Worm (Caenorhabditis elegans) whole organism, midembryonic: ENCODE data around the gene Y38H6C.8.

ENCODE experiments used
- flt-1 ChIP-seq: fragments of 200-800 bp; sonication (Bioruptor generic); IDR thresholded peaks from 2 replicates; pipeline ENCODE4 v1.3.6; 2022; ENCODE audit warnings: missing genetic modification characterization, missing compliant biosample characterization
- med-1 ChIP-seq: sonication (generic microtip); optimal IDR thresholded peaks from 2 replicates; lab custom pipeline; 2017; ENCODE audit warnings: missing genetic modification characterization, mild to moderate bottlenecking, missing compliant biosample characterization, antibody characterized with exemption, missing genetic modification reagents; ENCODE audit not compliant: insufficient read depth
- ref-1 ChIP-seq: fragments of 200-800 bp; sonication (Bioruptor generic); conservative IDR thresholded peaks from 2 replicates; pipeline ENCODE4 v1.3.6; 2022; ENCODE audit warnings: missing genetic modification reagents, missing genetic modification characterization, missing compliant biosample characterization
- tab-1 ChIP-seq: fragments of 200-800 bp; sonication (Bioruptor generic); IDR thresholded peaks from 2 replicates; pipeline ENCODE4 v1.3.6; 2022; ENCODE audit warnings: missing genetic modification characterization, missing compliant biosample characterization
- ztf-23 ChIP-seq: fragments of 200-800 bp; sonication (Bioruptor generic); IDR thresholded peaks from 2 replicates; pipeline ENCODE4 v1.3.6; 2022; ENCODE audit warnings: missing genetic modification reagents, missing genetic modification characterization, missing compliant biosample characterization
- ztf-29 ChIP-seq: fragments of 200-800 bp; sonication (Bioruptor generic); IDR thresholded peaks from 2 replicates; pipeline ENCODE4 v1.3.6; 2022; ENCODE audit warnings: missing genetic modification reagents, missing genetic modification characterization, missing compliant biosample characterization

- no peak for TF ChIP-seq med-1 (GFP tag; lab: Kevin White, UChicago)
- no peak for TF ChIP-seq flt-1 (GFP tag; lab: Robert Waterston, UW)
- TF ChIP-seq ztf-23 (GFP tag; lab: Robert Waterston, UW): no peak
- no peak for TF ChIP-seq ref-1 (GFP tag; lab: Robert Waterston, UW)
- TF ChIP-seq tab-1 (GFP tag; lab: Robert Waterston, UW): no peak
- no peak for TF ChIP-seq ztf-29 (GFP tag; lab: Robert Waterston, UW)
These were observed 14.1 kb upstream of the Y38H6C.8 start for ce11 chrV:20499642-20500041.
